Fruit fly (Drosophila melanogaster) whole organism, pupa: Measurements from ENCODE around the gene CG12104.

Experiments
- CG10348 ChIP-seq: fragments of 200-800 bp; sonication (Bioruptor generic); IDR thresholded peaks from 2 replicates; pipeline ENCODE4 v1.3.6; 2022; ENCODE audit warnings: missing biosample characterization, missing genetic modification characterization
- CG12605 ChIP-seq: fragments of 200-800 bp; sonication (Bioruptor generic); IDR thresholded peaks from 2 replicates; pipeline ENCODE4 v1.3.6; 2022; ENCODE audit warnings: missing biosample characterization, missing genetic modification characterization
- CG15710 ChIP-seq: fragments of 200-800 bp; sonication (Bioruptor generic); optimal IDR thresholded peaks from 2 replicates; lab custom pipeline; 2018; ENCODE audit warnings: missing biosample characterization, mild to moderate bottlenecking, missing genetic modification characterization, moderate library complexity
- CG34367 ChIP-seq: fragments of 200-800 bp; sonication (Bioruptor generic); optimal IDR thresholded peaks from 2 replicates; lab custom pipeline; 2018; ENCODE audit warnings: missing biosample characterization, mild to moderate bottlenecking, missing genetic modification characterization
- CG8301 ChIP-seq: fragments of 200-800 bp; sonication (Bioruptor generic); optimal IDR thresholded peaks from 2 replicates; lab custom pipeline; 2018; ENCODE audit warnings: missing biosample characterization, mild to moderate bottlenecking, missing genetic modification characterization
- D1 ChIP-seq: fragments of 200-800 bp; sonication (Bioruptor generic); optimal IDR thresholded peaks from 2 replicates; lab custom pipeline; 2018; ENCODE audit warnings: missing biosample characterization, mild to moderate bottlenecking, missing genetic modification characterization, moderate library complexity
- EcR ChIP-seq: fragments of 200-800 bp; sonication (Bioruptor generic); optimal IDR thresholded peaks from 3 replicates; lab custom pipeline; 2019; ENCODE audit warnings: missing biosample characterization, missing genetic modification characterization, mild to moderate bottlenecking, moderate library complexity, missing genetic modification reagents
- Ets98B ChIP-seq: fragments of 200-800 bp; sonication (Bioruptor generic); IDR thresholded peaks from 2 replicates; pipeline ENCODE4 v1.3.6; 2022; ENCODE audit warnings: missing biosample characterization, missing genetic modification characterization
- Pif1A ChIP-seq: fragments of 200-800 bp; sonication (Bioruptor generic); optimal IDR thresholded peaks from 3 replicates; lab custom pipeline; 2016; ENCODE audit warnings: missing biosample characterization, missing genetic modification characterization
- Pif1B ChIP-seq: fragments of 200-800 bp; sonication (Bioruptor generic); optimal IDR thresholded peaks from 3 replicates; lab custom pipeline; 2016; ENCODE audit warnings: missing biosample characterization, missing genetic modification characterization
- Snoo ChIP-seq: fragments of 200-800 bp; sonication (Bioruptor generic); optimal IDR thresholded peaks from 3 replicates; lab custom pipeline; 2017; ENCODE audit warnings: missing biosample characterization, mild to moderate bottlenecking, missing genetic modification characterization, inconsistent platforms
- fd96Ca ChIP-seq: fragments of 200-800 bp; sonication (Bioruptor generic); IDR thresholded peaks from 3 replicates; pipeline ENCODE4 v1.3.6; 2022; ENCODE audit warnings: missing biosample characterization, missing genetic modification characterization
- gl ChIP-seq: fragments of 200-800 bp; sonication (Bioruptor generic); optimal IDR thresholded peaks from 2 replicates; lab custom pipeline; 2018; ENCODE audit warnings: missing biosample characterization, mild to moderate bottlenecking, missing genetic modification characterization
- rn ChIP-seq: fragments of 200-800 bp; sonication (Bioruptor generic); IDR thresholded peaks from 2 replicates; pipeline ENCODE4 v1.3.6; 2022; ENCODE audit warnings: missing biosample characterization, missing genetic modification characterization

DNA sequence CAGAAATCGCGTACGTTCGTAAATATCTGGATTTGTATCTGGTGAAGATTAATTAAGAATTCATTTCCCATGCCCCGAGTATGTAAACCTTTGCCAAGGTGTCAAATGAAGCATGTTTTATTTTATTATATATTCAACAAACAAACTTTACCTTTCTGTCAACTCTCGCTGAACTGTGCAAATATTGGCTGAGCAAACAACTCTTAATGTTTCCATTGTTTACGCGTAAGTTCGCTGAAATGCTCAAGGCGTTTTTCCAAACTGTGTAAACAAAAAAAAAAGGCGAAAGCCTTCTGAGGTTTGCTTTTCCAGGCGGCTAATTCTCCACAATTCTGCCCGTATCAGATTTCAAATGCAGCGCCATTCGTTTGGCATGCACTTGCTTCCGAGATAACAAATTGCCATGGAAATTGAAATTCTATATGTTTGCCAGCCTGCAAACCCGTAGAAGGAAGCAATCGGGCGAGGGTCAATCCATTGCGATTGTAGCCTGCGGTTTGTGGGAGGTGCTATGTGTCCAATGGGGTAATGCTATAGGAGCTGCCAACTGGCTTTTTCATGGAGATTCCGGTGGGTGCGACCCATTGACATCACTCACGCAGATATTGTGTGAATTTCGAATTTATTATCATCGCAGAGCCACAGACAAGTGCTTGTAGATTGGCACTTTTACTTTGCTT, 10.6 kb downstream of the CG12104 start:
- TF ChIP-seq CG10348 (GFP tag; lab: Robert Waterston, UW) (no peak), CG15710 (tag; lab: Kevin White, UChicago) (peak; percentile 74), Snoo (tag; lab: Kevin White, UChicago) (peak; percentile 86), CG34367 (tag; lab: Kevin White, UChicago) (peak; percentile 74), Ets98B (GFP tag; lab: Robert Waterston, UW) (peak; percentile 42; the same call in 1 of the 2 replicates), rn (GFP tag; lab: Robert Waterston, UW) (no peak), EcR (GFP tag; lab: Kevin White, UChicago) (peak; percentile 32), CG8301 (tag; lab: Kevin White, UChicago) (peak; percentile 29), Pif1A (GFP tag; lab: Kevin White, UChicago) (peak; percentile 88), D1 (tag; lab: Kevin White, UChicago) (no peak), Pif1B (GFP tag; lab: Kevin White, UChicago) (peak; percentile 85), gl (tag; lab: Kevin White, UChicago) (peak; percentile 89), fd96Ca (peak; percentile 70; the same call in 2 of the 3 replicates), CG12605 (no peak)
